Worm (Caenorhabditis elegans) whole organism, young adult: ENCODE data around the gene M110.3.

ENCODE experiments used
- C17E4.6 ChIP-seq: fragments of 200-800 bp; sonication (Bioruptor generic); IDR thresholded peaks from 2 replicates; pipeline ENCODE4 v1.3.6; 2022; ENCODE audit warnings: missing genetic modification reagents, missing genetic modification characterization, missing compliant biosample characterization
- D2030.7 ChIP-seq: fragments of 200-800 bp; sonication (Bioruptor generic); IDR thresholded peaks from 2 replicates; pipeline ENCODE4 v1.3.6; 2022; ENCODE audit warnings: missing genetic modification reagents, missing genetic modification characterization, missing compliant biosample characterization
- F33H1.4 ChIP-seq: fragments of 200-800 bp; sonication (Bioruptor generic); IDR thresholded peaks from 2 replicates; pipeline ENCODE4 v1.3.6; 2022; ENCODE audit warnings: missing genetic modification reagents, missing genetic modification characterization, missing compliant biosample characterization
- F39B2.1 ChIP-seq: fragments of 200-800 bp; sonication (Bioruptor generic); IDR thresholded peaks from 2 replicates; pipeline ENCODE4 v1.3.6; 2022; ENCODE audit warnings: missing genetic modification reagents, missing genetic modification characterization, missing compliant biosample characterization
- F49E8.2 ChIP-seq: sonication (generic microtip); optimal IDR thresholded peaks from 3 replicates; lab custom pipeline; 2017; ENCODE audit warnings: missing genetic modification characterization, mild to moderate bottlenecking, missing compliant biosample characterization, antibody characterized with exemption, moderate library complexity; ENCODE audit not compliant: insufficient read depth
- F52B5.7 ChIP-seq: sonication (generic microtip); optimal IDR thresholded peaks from 2 replicates; lab custom pipeline; 2016; ENCODE audit warnings: mild to moderate bottlenecking, missing genetic modification characterization, missing compliant biosample characterization
- K11D2.4 ChIP-seq: fragments of 200-800 bp; sonication (Bioruptor generic); IDR thresholded peaks from 2 replicates; pipeline ENCODE4 v1.3.6; 2022; ENCODE audit warnings: missing genetic modification reagents, missing genetic modification characterization, missing compliant biosample characterization
- Y53F4B.3 ChIP-seq: fragments of 200-800 bp; sonication (Bioruptor generic); IDR thresholded peaks from 2 replicates; pipeline ENCODE4 v1.3.6; 2022; ENCODE audit warnings: missing genetic modification reagents, missing genetic modification characterization, missing compliant biosample characterization
- Y53G8AR.9 ChIP-seq: fragments of 200-800 bp; sonication (Bioruptor generic); conservative IDR thresholded peaks from 2 replicates; pipeline ENCODE4 v1.3.6; 2022; ENCODE audit warnings: missing genetic modification reagents, missing genetic modification characterization, missing compliant biosample characterization
- ZK185.1 ChIP-seq: sonication (generic microtip); optimal IDR thresholded peaks from 2 replicates; lab custom pipeline; 2016; ENCODE audit warnings: mild to moderate bottlenecking, missing genetic modification characterization, missing compliant biosample characterization; ENCODE audit not compliant: poor library complexity, severe bottlenecking
- ama-1 ChIP-seq, 3 experiments: fragments of 150-350 bp in 1 of 3; sonication (generic microtip) in 2 of 3; optimal IDR thresholded peaks; 2 replicates each; lab custom pipeline; 2014 to 2018; ENCODE audit warnings: missing biosample characterization in 2 of 3, missing genetic modification characterization in 2 of 3, missing genetic modification reagents in 2 of 3
- aptf-3 ChIP-seq: fragments of 200-800 bp; sonication (Bioruptor generic); IDR thresholded peaks from 2 replicates; pipeline ENCODE4 v1.3.6; 2022; ENCODE audit warnings: missing genetic modification characterization, missing compliant biosample characterization
- athp-1 ChIP-seq: sonication (generic microtip); optimal IDR thresholded peaks from 2 replicates; lab custom pipeline; 2017; ENCODE audit warnings: mild to moderate bottlenecking, missing genetic modification characterization, missing compliant biosample characterization
- attf-6 ChIP-seq: fragments of 200-800 bp; sonication (Bioruptor generic); IDR thresholded peaks from 2 replicates; pipeline ENCODE4 v1.3.6; 2022; ENCODE audit warnings: missing genetic modification reagents, missing genetic modification characterization, missing compliant biosample characterization
- bed-2 ChIP-seq: fragments of 200-800 bp; sonication (Bioruptor generic); IDR thresholded peaks from 2 replicates; pipeline ENCODE4 v1.3.6; 2022; ENCODE audit warnings: missing genetic modification reagents, missing genetic modification characterization, missing compliant biosample characterization
- ccch-3 ChIP-seq: fragments of 200-800 bp; sonication (Bioruptor generic); optimal IDR thresholded peaks from 2 replicates; lab custom pipeline; 2018; ENCODE audit warnings: mild to moderate bottlenecking, missing genetic modification characterization, missing compliant biosample characterization
- efl-1 ChIP-seq: fragments of 150-350 bp; optimal IDR thresholded peaks from 2 replicates; lab custom pipeline; 2014; ENCODE audit warnings: missing biosample characterization, missing genetic modification reagents, missing genetic modification characterization
- egl-44 ChIP-seq: fragments of 200-800 bp; sonication (Bioruptor generic); IDR thresholded peaks from 2 replicates; pipeline ENCODE4 v1.3.6; 2022; ENCODE audit warnings: missing genetic modification reagents, missing genetic modification characterization, missing compliant biosample characterization
- egrh-3 ChIP-seq: fragments of 200-800 bp; sonication (Bioruptor generic); IDR thresholded peaks from 2 replicates; pipeline ENCODE4 v1.3.6; 2022; ENCODE audit warnings: missing genetic modification reagents, missing genetic modification characterization, missing compliant biosample characterization
- ekl-4 ChIP-seq: fragments of 200-800 bp; sonication (Bioruptor generic); IDR thresholded peaks from 2 replicates; pipeline ENCODE4 v1.3.6; 2022; ENCODE audit warnings: missing genetic modification reagents, missing genetic modification characterization, missing compliant biosample characterization
- fkh-3 ChIP-seq: sonication (generic microtip); optimal IDR thresholded peaks from 2 replicates; lab custom pipeline; 2016; ENCODE audit warnings: mild to moderate bottlenecking, missing genetic modification characterization, missing compliant biosample characterization
- hlh-12 ChIP-seq: sonication (generic microtip); optimal IDR thresholded peaks from 2 replicates; lab custom pipeline; 2016; ENCODE audit warnings: missing genetic modification characterization, missing compliant biosample characterization
- let-607 ChIP-seq, 2 experiments: fragments of 200-800 bp in 1 of 2; sonication (Bioruptor generic) in 1 of 2; sonication (generic microtip) in 1 of 2; optimal IDR thresholded peaks; 2 replicates each; lab custom pipeline; 2016 to 2018; ENCODE audit warnings: mild to moderate bottlenecking in 2 of 2, missing compliant biosample characterization in 2 of 2, missing genetic modification characterization in 2 of 2, moderate library complexity in 2 of 2, missing genotype in 1 of 2
- lin-26 ChIP-seq: fragments of 200-800 bp; sonication (Bioruptor generic); IDR thresholded peaks from 2 replicates; pipeline ENCODE4 v1.3.6; 2022; ENCODE audit warnings: missing genetic modification reagents, missing genetic modification characterization, missing compliant biosample characterization
- lin-40 ChIP-seq: sonication (generic microtip); optimal IDR thresholded peaks from 2 replicates; lab custom pipeline; 2016; ENCODE audit warnings: missing genetic modification characterization, mild to moderate bottlenecking, missing compliant biosample characterization, missing genotype, missing genetic modification reagents
- lsy-27 ChIP-seq: sonication (generic microtip); optimal IDR thresholded peaks from 2 replicates; lab custom pipeline; 2017; ENCODE audit warnings: missing genetic modification characterization, mild to moderate bottlenecking, missing compliant biosample characterization, antibody characterized with exemption, missing genotype, borderline replicate concordance; ENCODE audit not compliant: insufficient read depth
- madf-6 ChIP-seq: fragments of 200-800 bp; sonication (Bioruptor generic); IDR thresholded peaks from 2 replicates; pipeline ENCODE4 v1.3.6; 2022; ENCODE audit warnings: missing genetic modification reagents, missing genetic modification characterization, missing compliant biosample characterization
- mes-4 ChIP-seq: sonication (generic microtip); optimal IDR thresholded peaks from 2 replicates; lab custom pipeline; 2016; ENCODE audit warnings: missing genotype, missing genetic modification characterization, missing compliant biosample characterization
- mxl-1 ChIP-seq: sonication (generic microtip); optimal IDR thresholded peaks from 2 replicates; lab custom pipeline; 2016; ENCODE audit warnings: missing genetic modification characterization, missing compliant biosample characterization
- nhr-80 ChIP-seq: sonication (generic microtip); optimal IDR thresholded peaks from 2 replicates; lab custom pipeline; 2016; ENCODE audit warnings: missing genetic modification characterization, missing compliant biosample characterization
- pbrm-1 ChIP-seq: fragments of 200-800 bp; sonication (Bioruptor generic); IDR thresholded peaks from 2 replicates; pipeline ENCODE4 v1.3.6; 2022; ENCODE audit warnings: missing genetic modification reagents, missing genetic modification characterization, missing compliant biosample characterization
- snpc-3.4 ChIP-seq: sonication (generic microtip); optimal IDR thresholded peaks from 2 replicates; lab custom pipeline; 2017; ENCODE audit warnings: missing genetic modification characterization, mild to moderate bottlenecking, missing compliant biosample characterization, antibody characterized with exemption, moderate library complexity, missing genotype, missing genetic modification reagents
- snpc-4 ChIP-seq, 5 experiments: fragments of 150-350 bp in 1 of 5; sonication (generic microtip) in 4 of 5; optimal IDR thresholded peaks; 2 replicates each; lab custom pipeline; 2014 to 2018; ENCODE audit warnings: missing genetic modification characterization in 5 of 5, missing biosample characterization in 3 of 5, antibody characterized with exemption in 2 of 5, mild to moderate bottlenecking in 2 of 5, missing compliant biosample characterization in 2 of 5, missing genotype in 2 of 5, moderate library complexity in 2 of 5, missing genetic modification reagents in 1 of 5
- somi-1 ChIP-seq: fragments of 200-800 bp; sonication (Bioruptor generic); optimal IDR thresholded peaks from 2 replicates; lab custom pipeline; 2018; ENCODE audit warnings: mild to moderate bottlenecking, missing genetic modification characterization, missing compliant biosample characterization
- sptf-2 ChIP-seq: fragments of 200-800 bp; sonication (Bioruptor generic); optimal IDR thresholded peaks from 2 replicates; lab custom pipeline; 2018; ENCODE audit warnings: mild to moderate bottlenecking, missing genetic modification characterization, missing compliant biosample characterization
- tbx-9 ChIP-seq: sonication (generic microtip); optimal IDR thresholded peaks from 2 replicates; lab custom pipeline; 2016; ENCODE audit warnings: borderline replicate concordance, missing genetic modification characterization, inconsistent platforms, missing compliant biosample characterization
- tlf-1 ChIP-seq: fragments of 200-800 bp; sonication (Bioruptor generic); optimal IDR thresholded peaks from 2 replicates; lab custom pipeline; 2018; ENCODE audit warnings: mild to moderate bottlenecking, missing genetic modification characterization, missing compliant biosample characterization
- unc-130 ChIP-seq: sonication (generic microtip); optimal IDR thresholded peaks from 2 replicates; lab custom pipeline; 2016; ENCODE audit warnings: missing genetic modification reagents, missing genetic modification characterization, missing compliant biosample characterization
- zfh-2 ChIP-seq: fragments of 200-800 bp; sonication (Bioruptor generic); conservative IDR thresholded peaks from 2 replicates; pipeline ENCODE4 v1.3.6; 2022; ENCODE audit warnings: missing genetic modification reagents, missing genetic modification characterization, missing compliant biosample characterization
- zim-3 ChIP-seq: sonication (generic microtip); optimal IDR thresholded peaks from 2 replicates; lab custom pipeline; 2017; ENCODE audit warnings: mild to moderate bottlenecking, missing genetic modification characterization, moderate library complexity, missing compliant biosample characterization
- ztf-22 ChIP-seq: fragments of 200-800 bp; sonication (Bioruptor generic); optimal IDR thresholded peaks from 2 replicates; lab custom pipeline; 2018; ENCODE audit warnings: mild to moderate bottlenecking, missing genetic modification characterization, moderate library complexity, missing compliant biosample characterization
- ztf-26 ChIP-seq: sonication (generic microtip); optimal IDR thresholded peaks from 2 replicates; lab custom pipeline; 2017; ENCODE audit warnings: missing genetic modification characterization, missing compliant biosample characterization

M110.3 gene

ce11 chrII:8190455-8190854 is 26.0 kb downstream of the M110.3 start, which contains the start of gene T05C12.8:
T05C12.8 (minus strand) TSS chrII:8190555.
- no peak for TF ChIP-seq snpc-3.4
- TF ChIP-seq zim-3 (tag; lab: Kevin White, UChicago): no peak
- TF ChIP-seq egl-44 (GFP tag; lab: Robert Waterston, UW): no peak
- no peak for TF ChIP-seq snpc-4 (GFP tag; optimal IDR thresholded peaks at IDR 0.05; lab: Kevin White, UChicago)
- TF ChIP-seq snpc-4 (tag; optimal IDR thresholded peaks at IDR 0.05; lab: Kevin White, UChicago): no peak
- TF ChIP-seq ekl-4 (GFP tag; lab: Robert Waterston, UW): no peak
- TF ChIP-seq bed-2: no peak
- no peak for TF ChIP-seq efl-1 (GFP tag; lab: Kevin White, UChicago)
- TF ChIP-seq hlh-12: no peak
- TF ChIP-seq F39B2.1 (GFP tag; lab: Robert Waterston, UW): no peak
- TF ChIP-seq nhr-80: no peak
- TF ChIP-seq ztf-22: no peak
- TF ChIP-seq lsy-27 (tag; lab: Kevin White, UChicago): no peak
- TF ChIP-seq fkh-3 (tag; lab: Kevin White, UChicago): no peak

DNA sequence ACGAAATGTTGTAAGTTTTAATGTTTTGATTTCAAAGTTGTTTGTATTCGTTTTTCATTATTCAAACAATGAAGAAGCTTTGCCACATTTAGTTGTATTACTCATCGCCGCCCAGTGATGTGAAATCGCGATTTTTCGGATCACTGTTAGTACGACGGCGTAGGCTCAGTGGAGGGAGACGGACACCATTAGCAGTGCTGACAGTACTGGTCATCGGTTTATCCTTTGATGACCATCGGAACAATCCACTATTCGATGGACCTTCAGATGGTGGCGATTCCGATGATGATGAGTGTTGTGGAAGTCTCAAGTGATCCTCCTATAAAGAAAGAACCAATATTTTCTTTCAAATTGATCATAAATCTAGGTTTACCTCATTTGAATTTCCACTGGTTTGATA is 28.9 kb downstream of the M110.3 start:
- TF ChIP-seq tlf-1 (GFP tag; lab: Kevin White, UChicago) (peak; percentile 50), lin-26 (0 out of 2 replicates have a peak, but pooled peaks have one; percentile 29), ZK185.1 (tag; lab: Kevin White, UChicago) (peak; percentile 9), mes-4 (tag; lab: Kevin White, UChicago) (peak; percentile 21), zfh-2 (no peak), athp-1 (tag; lab: Kevin White, UChicago) (peak; percentile 74), ekl-4 (GFP tag; lab: Robert Waterston, UW) (0 out of 2 replicates have a peak, but pooled peaks have one; percentile 15), snpc-4 (GFP tag; optimal IDR thresholded peaks at IDR 0.05; lab: Kevin White, UChicago) (no peak), snpc-4 (tag; optimal IDR thresholded peaks at IDR 0.05; lab: Kevin White, UChicago) (peak in 1 of 4 experiments; percentile 1), ztf-26 (tag; lab: Kevin White, UChicago) (no peak), attf-6 (GFP tag; lab: Robert Waterston, UW) (0 out of 2 replicates have a peak, but pooled peaks have one; percentile 10), F49E8.2 (tag; lab: Kevin White, UChicago) (peak; percentile 21), efl-1 (GFP tag; lab: Kevin White, UChicago) (no peak), unc-130 (GFP tag; lab: Kevin White, UChicago) (no peak), madf-6 (GFP tag; lab: Robert Waterston, UW) (peak; percentile 60), ama-1 (optimal IDR thresholded peaks at IDR 0.05; lab: Kevin White, UChicago) (no peak), ama-1 (GFP tag; optimal IDR thresholded peaks at IDR 0.05; lab: Kevin White, UChicago) (peak in 1 of 2 experiments; percentile 33), sptf-2 (no peak), F33H1.4 (GFP tag; lab: Robert Waterston, UW) (no peak), Y53G8AR.9 (GFP tag; lab: Robert Waterston, UW) (peak; percentile 78)
- TF ChIP-seq, all 124 proteins: peak for 12

ce11 chrII:8185016-8185493 is 31.4 kb downstream of the M110.3 start, which contains the start of the genes mig-5 and cct-1:
mig-5 (minus strand) TSS chrII:8185023.
cct-1 (plus strand) TSS chrII:8185443.
- TF ChIP-seq F52B5.7 (no peak), mes-4 (tag; lab: Kevin White, UChicago) (no peak), zfh-2 (no peak), egrh-3 (GFP tag; lab: Robert Waterston, UW) (no peak), ccch-3 (GFP tag; lab: Kevin White, UChicago) (no peak), pbrm-1 (peak; percentile 94), Y53F4B.3 (no peak), mxl-1 (no peak), aptf-3 (no peak), let-607 (tag; optimal IDR thresholded peaks at IDR 0.05; lab: Kevin White, UChicago) (peak in 1 of 2 experiments; percentile 84), somi-1 (GFP tag; lab: Kevin White, UChicago) (peak; percentile 87), C17E4.6 (GFP tag; lab: Robert Waterston, UW) (peak; percentile 81), Y53G8AR.9 (GFP tag; lab: Robert Waterston, UW) (peak; percentile 77; the same call in 1 of the 2 replicates), D2030.7 (GFP tag; lab: Robert Waterston, UW) (peak; percentile 64; the same call in 1 of the 2 replicates), unc-130 (GFP tag; lab: Kevin White, UChicago) (peak; percentile 67), tbx-9 (tag; lab: Kevin White, UChicago) (no peak), ztf-26 (tag; lab: Kevin White, UChicago) (peak; percentile 74), K11D2.4 (GFP tag; lab: Robert Waterston, UW) (peak; percentile 94), lin-40 (peak; percentile 96), snpc-4 (GFP tag; optimal IDR thresholded peaks at IDR 0.05; lab: Kevin White, UChicago) (peak; percentile 57), snpc-4 (tag; optimal IDR thresholded peaks at IDR 0.05; lab: Kevin White, UChicago) (peak; percentile 75 to 83 (median 76))
